Fruit fly (Drosophila melanogaster) whole organism, embryonic: ENCODE measurements around the gene L2HGDH.

Source experiments
- ATbp ChIP-seq: fragments of 200-800 bp; sonication (Bioruptor generic); optimal IDR thresholded peaks from 2 replicates; lab custom pipeline; 2017; ENCODE audit warnings: missing biosample characterization, mild to moderate bottlenecking, missing genetic modification characterization, missing genetic modification reagents
- Blimp-1 ChIP-seq: fragments of 200-800 bp; sonication (Bioruptor generic); optimal IDR thresholded peaks from 3 replicates; lab custom pipeline; 2018; ENCODE audit warnings: missing biosample characterization, missing genetic modification characterization, mild to moderate bottlenecking, moderate library complexity, missing genetic modification reagents
- CG12104 ChIP-seq: fragments of 200-800 bp; sonication (Bioruptor generic); optimal IDR thresholded peaks from 3 replicates; lab custom pipeline; 2016; ENCODE audit warnings: missing biosample characterization, missing genetic modification characterization
- CG12236 ChIP-seq: fragments of 200-800 bp; sonication (Bioruptor generic); optimal IDR thresholded peaks from 2 replicates; lab custom pipeline; 2016; ENCODE audit warnings: missing biosample characterization, missing genetic modification characterization
- CG12391 ChIP-seq: fragments of 200-800 bp; sonication (Bioruptor generic); optimal IDR thresholded peaks from 3 replicates; lab custom pipeline; 2018; ENCODE audit warnings: missing biosample characterization, mild to moderate bottlenecking, missing genetic modification characterization, moderate library complexity
- CG12744 ChIP-seq: fragments of 200-800 bp; sonication (Bioruptor generic); optimal IDR thresholded peaks from 2 replicates; lab custom pipeline; 2016; ENCODE audit warnings: missing biosample characterization, missing genetic modification characterization
- CG12942 ChIP-seq: fragments of 200-800 bp; sonication (Bioruptor generic); optimal IDR thresholded peaks from 3 replicates; lab custom pipeline; 2016; ENCODE audit warnings: missing biosample characterization, missing genetic modification characterization
- CG13775 ChIP-seq: fragments of 200-800 bp; sonication (Bioruptor generic); optimal IDR thresholded peaks from 3 replicates; lab custom pipeline; 2017; ENCODE audit warnings: missing biosample characterization, mild to moderate bottlenecking, missing genetic modification characterization
- CG17829 ChIP-seq: fragments of 200-800 bp; optimal IDR thresholded peaks from 2 replicates; lab custom pipeline; 2019; ENCODE audit warnings: missing biosample characterization, mild to moderate bottlenecking, missing genetic modification characterization, moderate library complexity
- CG2199 ChIP-seq: fragments of 200-800 bp; sonication (Bioruptor generic); IDR thresholded peaks from 3 replicates; pipeline ENCODE4 v1.3.6; 2022; ENCODE audit warnings: missing biosample characterization, missing genetic modification characterization
- CG2202 ChIP-seq: fragments of 200-800 bp; sonication (Bioruptor generic); optimal IDR thresholded peaks from 2 replicates; lab custom pipeline; 2018; ENCODE audit warnings: missing biosample characterization, mild to moderate bottlenecking, missing genetic modification characterization
- CG2875 ChIP-seq: fragments of 200-800 bp; sonication (Bioruptor generic); optimal IDR thresholded peaks from 2 replicates; lab custom pipeline; 2017; ENCODE audit warnings: missing biosample characterization, mild to moderate bottlenecking, missing genetic modification characterization, missing genetic modification reagents
- CG3726 ChIP-seq: fragments of 200-800 bp; sonication (Bioruptor generic); IDR thresholded peaks from 3 replicates; pipeline ENCODE4, ENCODE4 v1.3.6; 2022; ENCODE audit warnings: missing biosample characterization, missing genetic modification characterization
- CG4617 ChIP-seq: fragments of 200-800 bp; sonication (Bioruptor generic); optimal IDR thresholded peaks from 3 replicates; lab custom pipeline; 2016; ENCODE audit warnings: missing biosample characterization, missing genetic modification characterization, borderline replicate concordance
- CG6272 ChIP-seq: fragments of 200-800 bp; sonication (Bioruptor generic); IDR thresholded peaks from 2 replicates; pipeline ENCODE4 v1.3.6; 2022; ENCODE audit warnings: missing biosample characterization, missing genetic modification characterization
- CG7372 ChIP-seq: fragments of 200-800 bp; sonication (Bioruptor generic); IDR thresholded peaks from 2 replicates; pipeline ENCODE4 v1.3.6; 2022; ENCODE audit warnings: missing biosample characterization, missing genetic modification characterization
- D19A ChIP-seq: fragments of 200-800 bp; optimal IDR thresholded peaks from 3 replicates; lab custom pipeline; 2019; ENCODE audit warnings: missing biosample characterization, mild to moderate bottlenecking, missing genetic modification characterization, moderate library complexity
- D19B ChIP-seq: fragments of 200-800 bp; sonication (Bioruptor generic); optimal IDR thresholded peaks from 2 replicates; lab custom pipeline; 2017; ENCODE audit warnings: missing biosample characterization, mild to moderate bottlenecking, missing genetic modification characterization
- Ets97D ChIP-seq: fragments of 200-800 bp; sonication (Bioruptor generic); optimal IDR thresholded peaks from 3 replicates; lab custom pipeline; 2016; ENCODE audit warnings: missing biosample characterization, missing genetic modification characterization
- H15 ChIP-seq: fragments of 200-800 bp; sonication (Bioruptor generic); IDR thresholded peaks from 3 replicates; pipeline ENCODE4 v1.3.6; 2022; ENCODE audit warnings: missing biosample characterization, missing genetic modification characterization
- Hmx ChIP-seq: fragments of 200-800 bp; sonication (Bioruptor generic); optimal IDR thresholded peaks from 2 replicates; lab custom pipeline; 2016; ENCODE audit warnings: missing biosample characterization, missing genetic modification characterization
- Hr3 ChIP-seq: fragments of 200-800 bp; sonication (Bioruptor generic); optimal IDR thresholded peaks from 3 replicates; lab custom pipeline; 2016; ENCODE audit warnings: missing biosample characterization, missing genetic modification characterization
- Hr78 ChIP-seq, 2 experiments: fragments of 200-800 bp in 1 of 2; fragments of >200 bp in 1 of 2; sonication (Bioruptor generic) in 1 of 2; optimal IDR thresholded peaks; 2 replicates each; lab custom pipeline; 2017 to 2019; ENCODE audit warnings: missing biosample characterization in 2 of 2, missing genetic modification characterization in 2 of 2, mild to moderate bottlenecking in 1 of 2, moderate library complexity in 1 of 2
- Mes4 ChIP-seq: fragments of 200-800 bp; sonication (Bioruptor generic); optimal IDR thresholded peaks from 2 replicates; lab custom pipeline; 2016; ENCODE audit warnings: missing biosample characterization, missing genetic modification characterization
- NC2α ChIP-seq: fragments of 200-800 bp; sonication (Bioruptor generic); optimal IDR thresholded peaks from 2 replicates; lab custom pipeline; 2016; ENCODE audit warnings: missing biosample characterization, missing genetic modification characterization
- NK7.1 ChIP-seq: fragments of 200-800 bp; sonication (Bioruptor generic); optimal IDR thresholded peaks from 3 replicates; lab custom pipeline; 2016; ENCODE audit warnings: missing biosample characterization, missing genetic modification characterization
- NfI ChIP-seq: fragments of 200-800 bp; sonication (Bioruptor generic); optimal IDR thresholded peaks from 3 replicates; lab custom pipeline; 2018; ENCODE audit warnings: missing biosample characterization, mild to moderate bottlenecking, missing genetic modification characterization, moderate library complexity
- ab ChIP-seq: fragments of 200-800 bp; sonication (Bioruptor generic); optimal IDR thresholded peaks from 2 replicates; lab custom pipeline; 2016; ENCODE audit warnings: missing biosample characterization, missing genetic modification characterization
- ato ChIP-seq: fragments of 200-800 bp; sonication (Bioruptor generic); IDR thresholded peaks from 2 replicates; pipeline ENCODE4 v1.3.6; 2022; ENCODE audit warnings: missing biosample characterization, missing genetic modification characterization; ENCODE audit not compliant: partially characterized antibody
- bbx ChIP-seq: fragments of 200-800 bp; sonication (Bioruptor generic); IDR thresholded peaks from 2 replicates; pipeline ENCODE4 v1.3.6; 2022; ENCODE audit warnings: missing biosample characterization, missing genetic modification characterization; ENCODE audit not compliant: partially characterized antibody
- bcd ChIP-seq: fragments of 200-800 bp; sonication (Bioruptor generic); optimal IDR thresholded peaks from 2 replicates; lab custom pipeline; 2017; ENCODE audit warnings: missing biosample characterization, mild to moderate bottlenecking, missing genetic modification characterization
- dmrt99B ChIP-seq: fragments of 200-800 bp; sonication (Bioruptor generic); optimal IDR thresholded peaks from 2 replicates; lab custom pipeline; 2018; ENCODE audit warnings: missing biosample characterization, mild to moderate bottlenecking, missing genetic modification characterization, moderate library complexity
- fru ChIP-seq: fragments of >200 bp; optimal IDR thresholded peaks from 2 replicates; lab custom pipeline; 2017
- gt ChIP-seq: fragments of 200-800 bp; sonication (Bioruptor generic); IDR thresholded peaks from 2 replicates; pipeline ENCODE4 v1.3.6; 2022; ENCODE audit warnings: missing biosample characterization, missing genetic modification characterization
- hbn ChIP-seq: fragments of 200-800 bp; sonication (Bioruptor generic); IDR thresholded peaks from 2 replicates; pipeline ENCODE4 v1.3.6; 2022; ENCODE audit warnings: missing biosample characterization, missing genetic modification characterization; ENCODE audit not compliant: partially characterized antibody
- lov ChIP-seq, 2 experiments: fragments of 200-800 bp in 1 of 2; fragments of >200 bp in 1 of 2; sonication (Bioruptor generic) in 1 of 2; IDR thresholded peaks in 1 of 2; optimal IDR thresholded peaks in 1 of 2; 2 replicates in 1 of 2; 3 replicates in 1 of 2; pipeline versions ENCODE4 v1.3.6 to Lab custom; 2017 to 2022; ENCODE audit warnings: missing biosample characterization in 1 of 2, missing genetic modification characterization in 1 of 2
- mam ChIP-seq: fragments of 200-800 bp; sonication (Bioruptor generic); optimal IDR thresholded peaks from 3 replicates; lab custom pipeline; 2016; ENCODE audit warnings: missing biosample characterization, missing genetic modification characterization
- nerfin-2 ChIP-seq: fragments of 200-800 bp; sonication (Bioruptor generic); IDR thresholded peaks from 2 replicates; pipeline ENCODE4 v1.3.6; 2022; ENCODE audit warnings: missing biosample characterization, missing genetic modification characterization; ENCODE audit not compliant: partially characterized antibody
- p53 ChIP-seq: fragments of 200-800 bp; sonication (Bioruptor generic); optimal IDR thresholded peaks from 2 replicates; lab custom pipeline; 2016; ENCODE audit warnings: missing biosample characterization, missing genetic modification characterization
- phol ChIP-seq: fragments of 200-800 bp; sonication (Bioruptor generic); optimal IDR thresholded peaks from 3 replicates; lab custom pipeline; 2018; ENCODE audit warnings: missing biosample characterization, mild to moderate bottlenecking, missing genetic modification characterization, moderate library complexity
- pzg ChIP-seq: fragments of 200-800 bp; sonication (Bioruptor generic); optimal IDR thresholded peaks from 3 replicates; lab custom pipeline; 2018; ENCODE audit warnings: missing biosample characterization, mild to moderate bottlenecking, missing genetic modification characterization, moderate library complexity
- repo ChIP-seq: fragments of 200-800 bp; sonication (Bioruptor generic); optimal IDR thresholded peaks from 2 replicates; lab custom pipeline; 2016; ENCODE audit warnings: missing biosample characterization, missing genetic modification characterization
- run ChIP-seq: fragments of 200-800 bp; sonication (Bioruptor generic); optimal IDR thresholded peaks from 3 replicates; lab custom pipeline; 2018; ENCODE audit warnings: missing biosample characterization, mild to moderate bottlenecking, missing genetic modification characterization
- sens ChIP-seq: fragments of 200-800 bp; sonication (Bioruptor generic); peaks from one replicate; lab custom pipeline; 2016; ENCODE audit warnings: missing biosample characterization, missing genetic modification characterization
- sob ChIP-seq: fragments of 200-800 bp; sonication (Bioruptor generic); IDR thresholded peaks from 2 replicates; pipeline ENCODE4 v1.3.6; 2022; ENCODE audit warnings: missing biosample characterization, missing genetic modification characterization
- sr ChIP-seq: fragments of 200-800 bp; sonication (Bioruptor generic); IDR thresholded peaks from 3 replicates; pipeline ENCODE4 v1.3.6; 2022; ENCODE audit warnings: missing biosample characterization, missing genetic modification characterization
- tin ChIP-seq: fragments of 200-800 bp; sonication (Bioruptor generic); optimal IDR thresholded peaks from 3 replicates; lab custom pipeline; 2016; ENCODE audit warnings: missing biosample characterization, missing genetic modification characterization
- tio ChIP-seq: fragments of 200-800 bp; sonication (Bioruptor generic); optimal IDR thresholded peaks from 2 replicates; lab custom pipeline; 2017; ENCODE audit warnings: missing biosample characterization, missing genetic modification characterization, inconsistent platforms

The L2HGDH gene

DNA sequence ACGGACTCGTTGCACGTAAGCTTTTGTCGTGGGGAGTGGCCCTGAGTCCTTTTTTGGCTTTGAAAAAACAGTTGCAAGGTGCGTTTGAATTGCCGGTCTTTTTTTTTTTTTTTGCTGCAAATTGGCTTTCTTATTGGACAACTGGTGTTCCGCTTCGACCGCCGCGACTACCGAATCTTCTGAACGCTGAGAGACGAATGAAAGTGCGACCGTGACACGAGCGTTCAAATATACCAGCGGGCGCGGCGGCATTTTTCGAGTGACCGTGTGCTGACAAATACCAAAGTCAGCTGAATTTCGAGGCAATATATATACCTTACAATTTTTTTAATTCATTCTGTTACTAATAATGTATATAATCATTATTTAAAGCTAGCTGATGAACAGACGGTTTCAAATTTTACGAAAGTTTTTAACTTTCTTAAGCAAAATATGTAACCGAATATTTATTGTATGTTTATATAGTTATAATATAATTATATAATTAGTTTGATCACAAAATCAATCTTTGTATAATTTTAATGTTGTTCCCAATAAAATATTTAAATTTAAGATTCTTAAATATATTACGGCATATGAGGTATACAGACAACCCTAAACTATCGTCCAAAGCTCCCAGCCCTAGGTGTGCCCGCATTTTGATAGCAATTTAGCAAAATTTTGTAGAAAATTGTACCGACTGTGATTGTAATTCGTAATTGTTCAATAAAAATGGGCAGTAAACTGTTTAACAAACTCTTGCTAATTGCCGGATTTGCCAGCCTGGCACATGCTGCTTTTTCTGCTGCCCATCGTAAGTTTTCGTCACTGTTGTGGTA lies 13.0 kb upstream of the L2HGDH start, which contains the start of the genes Swip-1 and EMC5 (continued):
- TF ChIP-seq CG6272 (GFP tag; lab: Robert Waterston, UW) (peak; percentile 51), run (tag; lab: Kevin White, UChicago) (peak; percentile 31), CG12942 (GFP tag; lab: Kevin White, UChicago) (peak; percentile 50), NfI (GFP tag; lab: Kevin White, UChicago) (peak; percentile 2), dmrt99B (tag; lab: Kevin White, UChicago) (peak; percentile 52), sr (peak; percentile 35; the same call in 1 of the 3 replicates), bcd (GFP tag; lab: Kevin White, UChicago) (peak; percentile 59), ato (peak; percentile 55; the same call in 1 of the 2 replicates), ATbp (GFP tag; lab: Kevin White, UChicago) (no peak), phol (tag; lab: Kevin White, UChicago) (peak; percentile 84), H15 (GFP tag; lab: Robert Waterston, UW) (no peak), CG12391 (tag; lab: Kevin White, UChicago) (peak; percentile 87), sens (GFP tag; lab: Kevin White, UChicago) (peak; percentile 55), gt (no peak), tin (peak; percentile 56), D19B (GFP tag; lab: Kevin White, UChicago) (no peak), Mes4 (GFP tag; lab: Kevin White, UChicago) (no peak), pzg (GFP tag; lab: Kevin White, UChicago) (peak; percentile 55), tio (peak; percentile 17), nerfin-2 (GFP tag; lab: Robert Waterston, UW) (no peak), CG7372 (no peak), NK7.1 (GFP tag; lab: Kevin White, UChicago) (no peak), p53 (GFP tag; lab: Kevin White, UChicago) (no peak), mam (GFP tag; lab: Kevin White, UChicago) (peak; percentile 35), Hr3 (GFP tag; lab: Kevin White, UChicago) (peak; percentile 77), CG17829 (tag; lab: Kevin White, UChicago) (peak; percentile 77), hbn (GFP tag; lab: Robert Waterston, UW) (peak; percentile 40; the same call in 1 of the 2 replicates), ab (GFP tag; lab: Kevin White, UChicago) (no peak), CG12744 (GFP tag; lab: Kevin White, UChicago) (no peak), CG12236 (GFP tag; lab: Kevin White, UChicago) (no peak), NC2α (GFP tag; lab: Kevin White, UChicago) (peak; percentile 13), D19A (tag; lab: Kevin White, UChicago) (peak; percentile 55), sob (peak; percentile 71), Hr78 (GFP tag; optimal IDR thresholded peaks at IDR 0.05; lab: Kevin White, UChicago) (peak in 1 of 2 experiments; percentile 15), Blimp-1 (peak; percentile 45), lov (optimal IDR thresholded peaks at IDR 0.05; lab: Kevin White, UChicago) (no peak), lov (GFP tag; IDR thresholded peaks at IDR 0.05; lab: Robert Waterston, UW) (no peak), repo (GFP tag; lab: Kevin White, UChicago) (no peak), CG4617 (peak; percentile 52), CG13775 (GFP tag; lab: Kevin White, UChicago) (peak; percentile 76), fru (lab: Kevin White, UChicago) (no peak), Hmx (no peak), CG2875 (GFP tag; lab: Kevin White, UChicago) (no peak), CG3726 (GFP tag; lab: Robert Waterston, UW) (no peak), Ets97D (peak; percentile 24), bbx (GFP tag; lab: Robert Waterston, UW) (peak; percentile 60), CG12104 (peak; percentile 71), CG2202 (tag; lab: Kevin White, UChicago) (no peak), CG2199 (GFP tag; lab: Robert Waterston, UW) (no peak)
